Worm (Caenorhabditis elegans) whole organism, early embryonic: Measurements from ENCODE around the gene rpc-2.

ENCODE experiments used
- ama-1 ChIP-seq: fragments of 150-350 bp; optimal IDR thresholded peaks from 2 replicates; lab custom pipeline; 2014
- flt-1 ChIP-seq: fragments of 200-800 bp; sonication (Bioruptor generic); IDR thresholded peaks from 2 replicates; pipeline ENCODE4 v1.3.6; 2022; ENCODE audit warnings: missing genetic modification characterization, missing compliant biosample characterization
- hnd-1 ChIP-seq: sonication (generic microtip); optimal IDR thresholded peaks from 2 replicates; lab custom pipeline; 2016; ENCODE audit warnings: missing genetic modification characterization, missing compliant biosample characterization
- scrt-1 ChIP-seq: fragments of 200-800 bp; sonication (Bioruptor generic); IDR thresholded peaks from 2 replicates; pipeline ENCODE4 v1.3.6; 2022; ENCODE audit warnings: missing genetic modification characterization, missing compliant biosample characterization
- tbx-11 ChIP-seq: fragments of 200-800 bp; sonication (Bioruptor generic); IDR thresholded peaks from 2 replicates; pipeline ENCODE4 v1.3.6; 2022; ENCODE audit warnings: missing genetic modification characterization, missing compliant biosample characterization
- tbx-37 ChIP-seq: fragments of 200-800 bp; sonication (Bioruptor generic); conservative IDR thresholded peaks from 2 replicates; pipeline ENCODE4 v1.3.6; 2022; ENCODE audit warnings: missing genetic modification reagents, missing genetic modification characterization, missing compliant biosample characterization
- tra-4 ChIP-seq: sonication (generic microtip); optimal IDR thresholded peaks from 2 replicates; lab custom pipeline; 2017; ENCODE audit warnings: missing genetic modification characterization, missing compliant biosample characterization

- no peak for TF ChIP-seq ama-1
- TF ChIP-seq scrt-1 (GFP tag; lab: Robert Waterston, UW) = no peak
- TF ChIP-seq tbx-37 (GFP tag; lab: Robert Waterston, UW) = no peak
- TF ChIP-seq tbx-11 = no peak
- TF ChIP-seq tra-4 (tag; lab: Kevin White, UChicago) = no peak
- TF ChIP-seq flt-1 (GFP tag; lab: Robert Waterston, UW) = no peak
- no peak for TF ChIP-seq hnd-1 (tag; lab: Kevin White, UChicago)
Measured at ce11 chrIII:5594350-5594749, 37.2 kb downstream of the rpc-2 start.
